Worm (Caenorhabditis elegans) whole organism, L4/young adult: ENCODE results near the gene cal-7.

Source experiments
- dao-5 ChIP-seq: sonication (generic microtip); optimal IDR thresholded peaks from 2 replicates; lab custom pipeline; 2016; ENCODE audit warnings: missing genotype, missing genetic modification characterization, moderate library complexity, missing compliant biosample characterization
- him-1 ChIP-seq: sonication (generic microtip); optimal IDR thresholded peaks from 2 replicates; lab custom pipeline; 2016; ENCODE audit warnings: missing genotype, missing genetic modification reagents, missing genetic modification characterization, missing compliant biosample characterization

- TF ChIP-seq him-1 (tag; lab: Kevin White, UChicago) (no peak), dao-5 (tag; lab: Kevin White, UChicago) (no peak)
Measured at ce11 chrV:9711174-9711573, 22.7 kb upstream of the cal-7 start.
